Fruit fly (Drosophila melanogaster) whole organism, pupa: ENCODE data around the gene CG45494.
"Not testable (repeated sequence)": the region's sequence is repeated elsewhere in the genome, so short reads cannot be mapped to it uniquely, and the experiment has no call there.

Experiments used
- CG10348 ChIP-seq: fragments of 200-800 bp; sonication (Bioruptor generic); IDR thresholded peaks from 2 replicates; pipeline ENCODE4 v1.3.6; 2022; ENCODE audit warnings: missing biosample characterization, missing genetic modification characterization
- CG13204 ChIP-seq: fragments of 200-800 bp; sonication (Bioruptor generic); optimal IDR thresholded peaks from 2 replicates; lab custom pipeline; 2018; ENCODE audit warnings: missing biosample characterization, mild to moderate bottlenecking, missing genetic modification characterization, moderate library complexity
- CG14655 ChIP-seq: fragments of 200-800 bp; sonication (Bioruptor generic); optimal IDR thresholded peaks from 3 replicates; lab custom pipeline; 2017; ENCODE audit warnings: mild to moderate bottlenecking, missing biosample characterization, missing genetic modification reagents, missing genetic modification characterization
- CG15710 ChIP-seq: fragments of 200-800 bp; sonication (Bioruptor generic); optimal IDR thresholded peaks from 2 replicates; lab custom pipeline; 2018; ENCODE audit warnings: missing biosample characterization, mild to moderate bottlenecking, missing genetic modification characterization, moderate library complexity
- CG4496 ChIP-seq: fragments of 200-800 bp; sonication (Bioruptor generic); IDR thresholded peaks from 3 replicates; pipeline ENCODE4 v1.3.6; 2022; ENCODE audit warnings: missing biosample characterization, missing genetic modification characterization
- EcR ChIP-seq: fragments of 200-800 bp; sonication (Bioruptor generic); optimal IDR thresholded peaks from 3 replicates; lab custom pipeline; 2019; ENCODE audit warnings: missing biosample characterization, missing genetic modification characterization, mild to moderate bottlenecking, moderate library complexity, missing genetic modification reagents
- Ets98B ChIP-seq: fragments of 200-800 bp; sonication (Bioruptor generic); IDR thresholded peaks from 2 replicates; pipeline ENCODE4 v1.3.6; 2022; ENCODE audit warnings: missing biosample characterization, missing genetic modification characterization
- Pif1A ChIP-seq: fragments of 200-800 bp; sonication (Bioruptor generic); optimal IDR thresholded peaks from 3 replicates; lab custom pipeline; 2016; ENCODE audit warnings: missing biosample characterization, missing genetic modification characterization
- Pif1B ChIP-seq: fragments of 200-800 bp; sonication (Bioruptor generic); optimal IDR thresholded peaks from 3 replicates; lab custom pipeline; 2016; ENCODE audit warnings: missing biosample characterization, missing genetic modification characterization
- fd96Ca ChIP-seq: fragments of 200-800 bp; sonication (Bioruptor generic); IDR thresholded peaks from 3 replicates; pipeline ENCODE4 v1.3.6; 2022; ENCODE audit warnings: missing biosample characterization, missing genetic modification characterization
- gl ChIP-seq: fragments of 200-800 bp; sonication (Bioruptor generic); optimal IDR thresholded peaks from 2 replicates; lab custom pipeline; 2018; ENCODE audit warnings: missing biosample characterization, mild to moderate bottlenecking, missing genetic modification characterization
- rn ChIP-seq: fragments of 200-800 bp; sonication (Bioruptor generic); IDR thresholded peaks from 2 replicates; pipeline ENCODE4 v1.3.6; 2022; ENCODE audit warnings: missing biosample characterization, missing genetic modification characterization

dm6 chrX:19953508-19953907 is at the start of gene CG45494:
- not testable (repeated sequence) for TF ChIP-seq fd96Ca (GFP tag; lab: Robert Waterston, UW); Pif1B (GFP tag; lab: Kevin White, UChicago); Pif1A (GFP tag; lab: Kevin White, UChicago); CG14655 (GFP tag; lab: Kevin White, UChicago); rn (GFP tag; lab: Robert Waterston, UW); CG13204; Ets98B (GFP tag; lab: Robert Waterston, UW); EcR (GFP tag; lab: Kevin White, UChicago); CG10348; gl (tag; lab: Kevin White, UChicago); CG15710 (tag; lab: Kevin White, UChicago); CG4496 (GFP tag; lab: Robert Waterston, UW)
